Fruit fly (Drosophila melanogaster) ovary, adult (tissue): Measurements from ENCODE around the gene Surf6.

Experiments used
- CG17801 ChIP-seq: fragments of 200-800 bp; optimal IDR thresholded peaks from 2 replicates; lab custom pipeline; 2019; ENCODE audit warnings: missing biosample characterization, mild to moderate bottlenecking, missing genetic modification characterization, moderate library complexity; ENCODE audit not compliant: partially characterized antibody

Surf6 gene

DNA sequence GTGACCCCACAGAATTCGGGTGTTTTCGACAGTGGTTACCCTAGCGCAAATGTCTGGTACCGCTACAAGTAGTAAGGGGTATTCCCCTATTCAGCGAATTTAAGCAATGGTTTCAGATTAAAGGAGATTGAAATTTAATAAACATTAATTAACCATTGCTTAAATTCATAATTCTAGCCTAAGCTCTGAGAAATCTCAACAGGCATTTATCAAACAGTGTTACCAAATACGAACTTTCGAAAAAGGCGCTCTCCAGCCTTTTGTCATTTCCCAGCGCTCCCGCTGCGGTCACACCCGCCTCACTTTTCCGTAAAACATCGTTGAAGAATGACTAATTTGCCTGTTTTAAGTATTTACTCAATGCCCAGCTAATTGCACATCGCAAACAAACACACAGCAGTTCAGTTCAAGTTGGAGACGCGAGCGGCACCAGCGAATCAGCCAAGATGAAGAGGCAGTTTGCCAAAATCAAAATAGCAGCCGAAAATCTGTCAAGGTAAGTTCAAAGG, at the start of gene Surf6, which contains the start of gene RhoGAP92B:
TSS of gene Surf6 (minus strand) at position 4 of the 509 bp plus-strand sequence.
TSS of gene RhoGAP92B (plus strand) at position 300 of the 509 bp plus-strand sequence.
- peak; percentile 72 for TF ChIP-seq CG17801

dm6 chr3R:19948143-19948542, 43.5 kb upstream of the Surf6 start, which contains the start of gene CG4783:
TSS of gene CG4783 (plus strand) at chr3R:19948443.
- no peak for TF ChIP-seq CG17801

DNA sequence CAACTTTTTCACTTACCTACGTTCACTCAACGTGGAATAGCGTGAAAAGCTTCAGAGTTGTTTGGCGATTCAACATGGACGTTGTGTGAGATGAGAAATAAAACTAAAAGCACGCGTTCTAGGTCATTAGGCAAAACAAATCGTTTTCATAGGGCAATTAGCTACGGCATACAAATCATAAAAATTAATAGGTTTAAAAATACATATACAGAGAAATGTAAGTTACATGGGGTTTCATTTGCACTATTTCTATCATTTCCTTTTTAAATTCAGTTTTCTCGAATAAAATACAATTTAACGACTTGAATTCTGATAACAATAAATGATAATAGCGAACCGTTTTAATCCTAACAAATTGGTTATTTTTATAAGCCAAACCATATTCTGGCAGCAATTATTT, 37.6 kb upstream of the Surf6 start, which contains the start of gene CG46042:
TSS of gene CG46042 (minus strand) at position 101 of the 400 bp plus-strand sequence.
- no peak for TF ChIP-seq CG17801

DNA sequence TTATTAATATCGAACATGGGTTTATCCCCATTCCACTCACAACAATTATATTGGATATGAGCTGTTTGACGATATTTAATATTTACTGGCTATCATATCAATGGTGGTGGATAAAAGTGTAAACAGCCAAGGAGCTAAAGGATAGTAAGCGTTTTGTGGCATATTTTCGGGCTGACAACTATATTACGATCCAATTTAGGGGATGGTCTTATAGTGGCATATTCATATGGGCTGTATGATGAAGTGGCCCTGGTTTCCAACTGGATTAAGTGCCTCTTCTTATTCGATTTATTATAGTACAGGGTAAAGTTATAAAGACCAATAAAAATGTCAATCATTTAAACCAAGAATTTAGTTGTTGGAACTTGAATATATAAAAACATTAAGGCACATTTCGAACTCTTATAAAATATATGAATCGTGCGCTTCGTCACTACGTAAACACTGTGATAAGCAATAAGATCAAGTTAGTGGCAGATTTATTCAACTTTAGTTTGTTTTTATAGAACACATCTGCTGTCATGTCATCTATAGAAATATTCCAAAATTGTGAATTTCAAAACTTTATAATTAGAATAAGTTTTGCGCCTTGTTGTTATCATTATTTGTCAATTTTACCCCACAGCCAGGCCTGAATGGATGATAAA, 34.4 kb upstream of the Surf6 start:
- TF ChIP-seq CG17801, result no peak

- TF ChIP-seq CG17801, result no peak
Measured at dm6 chr3R:19935777-19936125, 31.1 kb upstream of the Surf6 start.

DNA sequence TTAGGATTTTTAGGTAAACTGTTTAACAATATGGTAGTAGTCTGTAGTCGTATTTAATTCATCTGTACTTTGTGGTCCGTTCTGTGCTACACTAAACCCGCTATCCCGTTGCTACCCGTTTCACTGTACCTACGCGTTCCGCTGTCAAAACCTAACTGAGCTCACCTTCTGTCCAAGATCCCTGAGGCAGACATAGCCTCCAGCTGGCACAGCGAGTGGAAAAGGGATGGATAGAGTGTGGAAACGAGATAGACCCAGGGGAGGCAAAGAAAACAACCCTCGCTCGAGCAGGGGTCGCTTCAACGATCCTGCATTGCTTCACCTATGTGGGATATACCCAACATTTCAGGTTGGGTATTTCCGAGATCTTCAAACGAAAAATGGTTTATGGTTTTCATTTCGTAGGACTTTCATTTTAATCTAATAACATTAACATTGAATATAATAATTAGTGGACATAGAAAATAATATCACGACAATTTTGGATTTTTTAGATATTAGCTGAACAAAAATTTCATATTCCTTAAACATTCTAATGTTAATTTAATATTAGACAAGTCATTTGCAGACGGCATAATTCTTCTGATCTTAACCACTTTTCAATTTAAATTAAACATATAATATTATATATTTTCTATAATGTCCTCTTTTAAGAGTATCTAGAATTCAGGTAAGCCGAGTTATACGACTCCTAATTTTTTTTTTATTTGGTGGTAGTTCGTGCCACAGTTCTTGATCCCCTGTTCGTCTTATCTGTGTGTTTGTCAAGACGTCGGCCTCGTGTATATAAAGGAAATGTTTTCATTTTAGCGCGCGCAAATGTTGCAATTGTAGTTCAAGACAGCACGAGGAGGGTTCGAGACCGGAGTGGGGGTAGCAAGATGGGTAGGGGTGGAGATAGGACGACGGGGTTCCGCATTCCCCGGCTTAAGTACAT, 30.4 kb upstream of the Surf6 start, which contains the start of gene mira:
TSS of gene mira (minus strand) at position 281 of the 937 bp plus-strand sequence.
- no peak for TF ChIP-seq CG17801

- TF ChIP-seq CG17801, result no peak
Measured at dm6 chr3R:19932169-19932568, 27.5 kb upstream of the Surf6 start.

DNA sequence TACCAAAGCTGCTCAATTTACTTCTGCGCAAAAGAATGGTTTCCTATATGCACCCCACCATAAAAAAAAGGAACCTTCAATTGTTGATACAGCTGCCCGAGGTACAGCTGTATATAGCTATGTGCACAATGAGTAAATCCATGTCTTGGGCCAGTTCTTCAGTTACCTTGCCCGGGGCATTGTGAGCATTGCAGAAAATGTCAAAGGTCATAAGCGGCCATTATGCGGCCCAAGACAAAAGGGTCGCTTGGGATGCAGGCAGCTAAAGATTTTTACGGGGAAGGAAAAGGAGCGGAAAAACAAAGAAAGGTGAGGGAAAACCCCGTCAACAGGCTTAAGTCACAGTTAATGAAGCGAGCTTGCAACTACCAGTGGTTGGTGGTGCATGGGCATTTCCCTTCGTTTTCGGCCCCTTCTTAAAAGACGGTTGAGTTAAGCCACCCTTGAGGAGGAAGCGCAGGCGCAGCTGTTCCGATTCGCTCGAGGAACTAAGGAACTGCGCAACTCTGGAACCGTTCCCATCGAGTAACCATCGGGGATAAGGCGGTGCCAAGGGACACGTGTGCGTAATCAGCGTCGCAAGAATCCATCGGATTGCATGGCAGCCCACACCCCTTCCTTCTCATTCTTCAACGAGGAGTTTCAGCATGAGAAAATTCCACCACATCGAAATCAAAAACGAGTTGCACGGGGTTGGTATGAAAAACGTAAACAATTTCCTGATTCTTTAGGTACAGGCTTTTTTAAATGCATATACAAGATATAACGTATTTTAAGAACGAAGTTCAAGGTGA, 26.4 kb upstream of the Surf6 start:
- no peak for TF ChIP-seq CG17801

dm6 chr3R:19928544-19928943, 23.9 kb upstream of the Surf6 start, which contains the start of gene CG4459:
TSS of gene CG4459 (minus strand) at chr3R:19928644.
- no peak for TF ChIP-seq CG17801

dm6 chr3R:19925271-19925670, 20.6 kb upstream of the Surf6 start, which contains the start of gene CG4462:
TSS of gene CG4462 (minus strand) at chr3R:19925371.
- TF ChIP-seq CG17801, result no peak

DNA sequence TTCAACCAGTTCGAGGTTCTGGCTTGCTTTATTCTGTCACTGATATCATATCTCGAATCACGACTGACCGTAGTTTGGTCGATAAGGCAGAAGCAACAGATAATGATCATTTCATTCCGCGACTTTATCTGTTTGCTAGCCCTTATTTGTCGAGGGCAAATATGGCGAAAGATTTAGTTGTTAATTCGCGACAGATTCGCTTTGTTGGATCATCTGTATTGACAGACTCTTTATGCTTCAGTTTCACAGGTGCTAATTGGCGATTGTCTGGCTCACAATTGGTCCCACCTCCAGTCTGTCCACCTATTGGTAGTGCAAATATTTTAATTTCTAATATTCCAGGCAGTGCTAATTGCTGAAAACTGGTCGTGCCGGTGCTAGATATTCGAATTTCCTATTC, 19.7 kb upstream of the Surf6 start:
- peak; percentile 4 for TF ChIP-seq CG17801

DNA sequence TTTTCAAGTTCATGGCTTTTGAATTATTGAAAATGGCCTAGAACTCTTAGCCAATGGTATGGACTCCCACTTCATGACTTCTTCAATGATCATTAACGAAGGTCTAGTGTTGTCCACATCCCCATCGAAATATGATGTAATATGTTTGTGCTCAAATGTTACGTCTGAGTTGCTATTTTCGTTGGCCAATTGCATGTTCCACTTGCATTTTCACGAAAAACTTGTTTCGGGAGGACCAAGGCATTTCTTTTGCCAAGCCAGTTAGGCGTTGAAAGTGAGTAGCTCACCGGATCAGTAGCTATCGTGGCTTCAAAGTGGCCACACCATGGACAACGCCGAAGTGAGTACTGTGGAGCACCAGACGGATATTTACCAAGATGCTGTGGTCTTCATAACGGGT, 13.5 kb upstream of the Surf6 start, which contains the start of gene CG4770:
TSS of gene CG4770 (plus strand) at position 301 of the 400 bp plus-strand sequence.
- no peak for TF ChIP-seq CG17801

dm6 chr3R:19917739-19918138, 13.1 kb upstream of the Surf6 start, which contains the start of gene CG4465:
TSS of gene CG4465 (minus strand) at chr3R:19917839.
- TF ChIP-seq CG17801, result no peak

dm6 chr3R:19915312-19915711, 10.6 kb upstream of the Surf6 start, which contains the start of the genes Xport-A and Xport-B:
TSS of gene Xport-A (minus strand) at chr3R:19915412.
TSS of gene Xport-B (minus strand) at chr3R:19915412.
- TF ChIP-seq CG17801, result no peak

DNA sequence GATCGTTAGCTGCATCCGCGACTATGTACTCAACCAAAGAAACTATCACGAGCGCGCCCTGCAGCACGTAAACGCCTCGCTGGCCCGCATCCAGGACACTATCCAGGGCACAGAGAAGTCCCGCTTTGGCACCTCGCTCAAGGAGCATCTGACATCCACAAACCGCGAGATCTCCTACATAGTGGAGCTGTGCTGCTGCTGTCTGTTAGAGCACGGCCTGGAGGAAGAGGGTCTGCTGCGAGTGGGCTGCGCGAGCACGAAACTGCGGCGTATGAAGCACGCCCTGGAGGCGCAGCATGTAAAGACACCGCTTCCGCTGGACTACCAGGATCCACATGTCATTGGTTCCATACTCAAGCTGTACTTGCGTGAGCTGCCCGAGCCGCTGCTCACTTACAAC, 6.4 kb upstream of the Surf6 start:
- no peak for TF ChIP-seq CG17801
